Worm (Caenorhabditis elegans) whole organism, L1 larva: ENCODE results near the gene T16G12.13.

Source experiments
- C04F5.9 ChIP-seq: sonication (generic microtip); optimal IDR thresholded peaks from 2 replicates; lab custom pipeline; 2016; ENCODE audit warnings: missing genetic modification characterization, missing compliant biosample characterization
- F16B12.6 ChIP-seq: fragments of 150-350 bp; optimal IDR thresholded peaks from 2 replicates; lab custom pipeline; 2014; ENCODE audit warnings: missing biosample characterization, missing genetic modification characterization
- Y116A8C.19 ChIP-seq: sonication (generic microtip); optimal IDR thresholded peaks from 2 replicates; lab custom pipeline; 2016; ENCODE audit warnings: missing compliant biosample characterization, missing genetic modification characterization, borderline replicate concordance
- aha-1 ChIP-seq: fragments of 150-350 bp; optimal IDR thresholded peaks from 2 replicates; lab custom pipeline; 2014; ENCODE audit warnings: missing biosample characterization, missing genetic modification characterization
- ama-1 ChIP-seq: fragments of 150-350 bp; optimal IDR thresholded peaks from 2 replicates; lab custom pipeline; 2014
- ceh-88 ChIP-seq: fragments of 200-800 bp; sonication (Bioruptor generic); IDR thresholded peaks from 2 replicates; pipeline ENCODE4 v1.3.6; 2022; ENCODE audit warnings: missing genetic modification characterization, missing compliant biosample characterization
- efl-1 ChIP-seq, 4 experiments: fragments of 150-350 bp; optimal IDR thresholded peaks in 3 of 4; peaks in 1 of 4; 1 replicate in 1 of 4; 2 replicates in 3 of 4; lab custom pipeline; 2014; ENCODE audit warnings: missing biosample characterization in 2 of 4, missing genetic modification characterization in 2 of 4, missing genetic modification reagents in 2 of 4
- elt-3 ChIP-seq, 6 experiments: fragments of 150-350 bp in 1 of 6; sonication (generic microtip); optimal IDR thresholded peaks; 2 replicates each; lab custom pipeline; 2017 to 2018; ENCODE audit warnings: missing biosample characterization in 6 of 6, missing genetic modification characterization in 6 of 6, inconsistent platforms in 1 of 6
- fos-1 ChIP-seq: fragments of 150-350 bp; optimal IDR thresholded peaks from 2 replicates; lab custom pipeline; 2014; ENCODE audit warnings: missing biosample characterization, missing genetic modification characterization
- hlh-17 ChIP-seq: fragments of 200-800 bp; sonication (Bioruptor generic); optimal IDR thresholded peaks from 2 replicates; lab custom pipeline; 2018; ENCODE audit warnings: missing genetic modification characterization, mild to moderate bottlenecking, missing compliant biosample characterization, moderate library complexity, borderline replicate concordance
- jun-1 ChIP-seq: fragments of 150-350 bp; optimal IDR thresholded peaks from 2 replicates; lab custom pipeline; 2014; ENCODE audit warnings: missing biosample characterization, missing genetic modification reagents, missing genetic modification characterization
- lin-13 ChIP-seq: fragments of 150-350 bp; optimal IDR thresholded peaks from 2 replicates; lab custom pipeline; 2014; ENCODE audit warnings: missing biosample characterization, missing genetic modification reagents, missing genetic modification characterization
- lin-14 ChIP-seq: fragments of 200-800 bp; sonication (Bioruptor generic); optimal IDR thresholded peaks from 2 replicates; lab custom pipeline; 2018; ENCODE audit warnings: mild to moderate bottlenecking, missing genetic modification characterization, moderate library complexity, missing compliant biosample characterization
- lin-39 ChIP-seq: fragments of 150-350 bp; optimal IDR thresholded peaks from 2 replicates; lab custom pipeline; 2014; ENCODE audit warnings: missing biosample characterization, missing genetic modification reagents, missing genetic modification characterization
- mab-9 ChIP-seq: fragments of 200-800 bp; sonication (Bioruptor generic); IDR thresholded peaks from 2 replicates; pipeline ENCODE4 v1.3.6; 2022; ENCODE audit warnings: missing genetic modification reagents, missing genetic modification characterization, missing compliant biosample characterization
- mep-1 ChIP-seq: fragments of 150-350 bp; optimal IDR thresholded peaks from 2 replicates; lab custom pipeline; 2014; ENCODE audit warnings: missing biosample characterization, missing genetic modification characterization
- nhr-12 ChIP-seq: sonication (generic microtip); optimal IDR thresholded peaks from 2 replicates; lab custom pipeline; 2017; ENCODE audit warnings: missing biosample characterization, missing genetic modification characterization
- nhr-76 ChIP-seq: sonication (generic microtip); optimal IDR thresholded peaks from 2 replicates; lab custom pipeline; 2017; ENCODE audit warnings: missing biosample characterization, missing genetic modification characterization
- nhr-85 ChIP-seq: sonication (generic microtip); peaks from one replicate; lab custom pipeline; 2016; ENCODE audit warnings: missing genetic modification characterization, inconsistent platforms, missing compliant biosample characterization
- pax-3 ChIP-seq: fragments of 200-800 bp; sonication (Bioruptor generic); optimal IDR thresholded peaks from 2 replicates; lab custom pipeline; 2018; ENCODE audit warnings: mild to moderate bottlenecking, missing genetic modification characterization, moderate library complexity, missing compliant biosample characterization
- snu-23 ChIP-seq: sonication (generic microtip); optimal IDR thresholded peaks from 2 replicates; lab custom pipeline; 2016; ENCODE audit warnings: missing genetic modification characterization, missing compliant biosample characterization
- sox-4 ChIP-seq: sonication (generic microtip); optimal IDR thresholded peaks from 2 replicates; lab custom pipeline; 2016; ENCODE audit warnings: missing genetic modification characterization, missing compliant biosample characterization
- sptf-1 ChIP-seq: fragments of 150-350 bp; optimal IDR thresholded peaks from 2 replicates; lab custom pipeline; 2014; ENCODE audit warnings: missing biosample characterization, missing genetic modification characterization
- sup-37 ChIP-seq: fragments of 200-800 bp; sonication (Bioruptor generic); optimal IDR thresholded peaks from 2 replicates; lab custom pipeline; 2018; ENCODE audit warnings: mild to moderate bottlenecking, missing genetic modification characterization, missing compliant biosample characterization
- unc-62 ChIP-seq: fragments of 150-350 bp; optimal IDR thresholded peaks from 2 replicates; lab custom pipeline; 2014; ENCODE audit warnings: missing biosample characterization, missing genetic modification reagents, missing genetic modification characterization
- zag-1 ChIP-seq: fragments of 150-350 bp; optimal IDR thresholded peaks from 2 replicates; lab custom pipeline; 2014; ENCODE audit warnings: missing biosample characterization, missing genetic modification characterization
- zip-4 ChIP-seq: fragments of 200-800 bp; sonication (Bioruptor generic); optimal IDR thresholded peaks from 2 replicates; lab custom pipeline; 2018; ENCODE audit warnings: mild to moderate bottlenecking, missing genetic modification characterization, moderate library complexity, missing compliant biosample characterization

The T16G12.13 gene

ce11 chrIII:10101352-10101751 is 40.7 kb downstream of the T16G12.13 start, which contains the start of gene kel-10:
TSS of gene kel-10 (minus strand) at chrIII:10101452.
- TF ChIP-seq ceh-88 (GFP tag; lab: Robert Waterston, UW) (no peak), aha-1 (tag; lab: Kevin White, UChicago) (no peak), efl-1 (optimal IDR thresholded peaks at IDR 0.05; lab: Kevin White, UChicago) (no peak), efl-1 (GFP tag; optimal IDR thresholded peaks at IDR 0.05 in 1 of 2; lab: Kevin White, UChicago) (no peak), lin-39 (tag; lab: Kevin White, UChicago) (no peak), lin-14 (GFP tag; lab: Kevin White, UChicago) (no peak), mep-1 (no peak), nhr-12 (no peak), sup-37 (GFP tag; lab: Kevin White, UChicago) (no peak), elt-3 (tag; optimal IDR thresholded peaks at IDR 0.05; lab: Kevin White, UChicago) (no peak), Y116A8C.19 (tag; lab: Kevin White, UChicago) (no peak), sptf-1 (tag; lab: Kevin White, UChicago) (no peak), jun-1 (no peak), pax-3 (tag; lab: Kevin White, UChicago) (no peak), snu-23 (GFP tag; lab: Kevin White, UChicago) (no peak), unc-62 (GFP tag; lab: Kevin White, UChicago) (no peak), zip-4 (GFP tag; lab: Kevin White, UChicago) (no peak), lin-13 (GFP tag; lab: Kevin White, UChicago) (no peak), sox-4 (tag; lab: Kevin White, UChicago) (no peak), mab-9 (GFP tag; lab: Robert Waterston, UW) (no peak)

ce11 chrIII:10106390-10106789 is 45.7 kb downstream of the T16G12.13 start, which contains the start of gene srt-55:
TSS of gene srt-55 (minus strand) at chrIII:10106490.
- TF ChIP-seq C04F5.9 (tag; lab: Kevin White, UChicago) (no peak), aha-1 (tag; lab: Kevin White, UChicago) (no peak), nhr-76 (no peak), hlh-17 (GFP tag; lab: Kevin White, UChicago) (no peak), F16B12.6 (tag; lab: Kevin White, UChicago) (no peak), nhr-85 (no peak), sox-4 (tag; lab: Kevin White, UChicago) (no peak), ama-1 (lab: Kevin White, UChicago) (no peak), zip-4 (GFP tag; lab: Kevin White, UChicago) (no peak), fos-1 (no peak), sup-37 (GFP tag; lab: Kevin White, UChicago) (no peak)

- no peak for TF ChIP-seq zag-1 (tag; lab: Kevin White, UChicago)
Measured at ce11 chrIII:10108995-10109394, 48.3 kb downstream of the T16G12.13 start, which contains the start of gene T16H12.9. TSS of gene T16H12.9 (plus strand) at chrIII:10109295.
